Fruit fly (Drosophila melanogaster): ENCODE results near the gene CG14957.

CG14957 gene

dm6 chr3L:3222643-3223389, 35.5 kb downstream of the CG14957 start, which contains the start of the genes RpL28 and eIF1:
RpL28 (minus strand) TSS chr3L:3222960.
eIF1 (plus strand) TSS chr3L:3223341.
- TF ChIP-seq ttk (optimal IDR thresholded peaks at IDR 0.05): no peak
- TF ChIP-seq h (optimal IDR thresholded peaks at IDR 0.05): no peak
- TF ChIP-seq Myc (optimal IDR thresholded peaks at IDR 0.05): no peak
- TF ChIP-seq insv (optimal IDR thresholded peaks at IDR 0.05): no peak
- no peak for TF ChIP-seq Sin3A (optimal IDR thresholded peaks at IDR 0.05)
- TF ChIP-seq psq (optimal IDR thresholded peaks at IDR 0.05): no peak

dm6 chr3L:3223390-3223914, 36.1 kb downstream of the CG14957 start:
- TF ChIP-seq psq (optimal IDR thresholded peaks at IDR 0.05): no peak

- no peak for TF ChIP-seq Sin3A (optimal IDR thresholded peaks at IDR 0.05)
- no peak for TF ChIP-seq Myc (optimal IDR thresholded peaks at IDR 0.05)
- no peak for TF ChIP-seq insv (optimal IDR thresholded peaks at IDR 0.05)
- no peak for TF ChIP-seq ttk (optimal IDR thresholded peaks at IDR 0.05)
- no peak for TF ChIP-seq h (optimal IDR thresholded peaks at IDR 0.05)
- no peak for TF ChIP-seq psq (optimal IDR thresholded peaks at IDR 0.05)
Measured at dm6 chr3L:3224740-3225719, 37.7 kb downstream of the CG14957 start, which contains the start of gene Larp4B. Larp4B (plus strand) TSS chr3L:3224838.

- TF ChIP-seq Sin3A (optimal IDR thresholded peaks at IDR 0.05) (no peak), ttk (optimal IDR thresholded peaks at IDR 0.05) (no peak), Myc (optimal IDR thresholded peaks at IDR 0.05) (no peak), insv (optimal IDR thresholded peaks at IDR 0.05) (no peak), h (optimal IDR thresholded peaks at IDR 0.05) (no peak), psq (optimal IDR thresholded peaks at IDR 0.05) (no peak)
Measured at dm6 chr3L:3225769-3226457, 38.5 kb downstream of the CG14957 start.

DNA sequence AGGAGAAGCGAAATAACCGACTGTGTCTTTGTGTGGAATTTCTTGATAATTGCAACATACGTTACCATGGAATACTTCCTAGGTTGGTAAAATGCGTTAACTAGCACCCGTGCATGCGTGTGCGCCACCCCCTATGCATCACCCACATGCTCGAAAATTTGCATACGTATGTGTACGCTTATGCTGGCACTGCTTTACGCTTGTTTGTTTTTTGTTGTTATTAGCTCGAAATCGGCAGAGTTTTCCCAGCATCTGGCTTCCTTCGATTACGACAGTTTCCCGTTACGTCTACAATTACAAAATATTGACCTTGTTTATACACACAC, 39.1 kb downstream of the CG14957 start:
- no peak for TF ChIP-seq psq (optimal IDR thresholded peaks at IDR 0.05)
- TF ChIP-seq ttk (optimal IDR thresholded peaks at IDR 0.05): no peak
- no peak for TF ChIP-seq h (optimal IDR thresholded peaks at IDR 0.05)
- no peak for TF ChIP-seq insv (optimal IDR thresholded peaks at IDR 0.05)
- TF ChIP-seq Sin3A (optimal IDR thresholded peaks at IDR 0.05): no peak
- TF ChIP-seq Myc (optimal IDR thresholded peaks at IDR 0.05): no peak

DNA sequence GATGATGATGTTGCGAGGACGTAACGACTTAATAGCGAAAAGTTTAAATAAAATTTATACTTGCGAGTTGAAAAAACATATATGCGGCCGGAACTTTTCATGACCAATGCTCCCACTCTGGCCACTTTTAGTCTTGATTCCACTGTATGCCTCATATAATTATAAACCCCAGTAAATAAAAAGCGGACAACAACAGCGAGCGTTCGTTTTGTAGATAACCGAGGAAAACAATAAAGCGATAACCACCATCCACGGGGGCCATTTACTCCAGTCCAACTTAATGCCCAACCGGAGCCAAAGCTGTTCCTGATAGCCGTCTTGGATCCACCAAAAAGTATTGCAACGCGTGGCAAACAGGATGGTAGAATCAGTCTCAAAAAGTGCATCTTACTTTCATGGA, 49.0 kb downstream of the CG14957 start:
- TF ChIP-seq Myc (optimal IDR thresholded peaks at IDR 0.05) (no peak), ttk (optimal IDR thresholded peaks at IDR 0.05) (no peak)
